Fruit fly (Drosophila melanogaster) whole organism, embryonic: Measurements from ENCODE around the gene eIF2Bepsilon.

Experiments
- Atf6 ChIP-seq: fragments of 200-800 bp; sonication (Bioruptor generic); IDR thresholded peaks from 2 replicates; pipeline ENCODE4 v1.3.6; 2022; ENCODE audit warnings: missing biosample characterization, missing genetic modification characterization
- CG10543 ChIP-seq: fragments of 200-800 bp; sonication (Bioruptor generic); optimal IDR thresholded peaks from 3 replicates; lab custom pipeline; 2017; ENCODE audit warnings: missing biosample characterization, mild to moderate bottlenecking, missing genetic modification characterization, moderate library complexity
- CG10654 ChIP-seq: fragments of 200-800 bp; sonication (Bioruptor generic); optimal IDR thresholded peaks from 2 replicates; lab custom pipeline; 2016; ENCODE audit warnings: missing biosample characterization, missing genetic modification characterization
- CG11085 ChIP-seq: fragments of 200-800 bp; sonication (Bioruptor generic); IDR thresholded peaks from 2 replicates; pipeline ENCODE4 v1.3.6; 2022; ENCODE audit warnings: missing biosample characterization, missing genetic modification characterization
- CG11560 ChIP-seq: fragments of 200-800 bp; sonication (Bioruptor generic); IDR thresholded peaks from 3 replicates; pipeline ENCODE4 v1.3.6; 2022; ENCODE audit warnings: missing biosample characterization, missing genetic modification characterization
- CG11696 ChIP-seq: fragments of 200-800 bp; sonication (Bioruptor generic); IDR thresholded peaks from 2 replicates; pipeline ENCODE4 v1.3.6; 2022; ENCODE audit warnings: missing biosample characterization, missing genetic modification characterization
- CG12155 ChIP-seq: fragments of 200-800 bp; sonication (Bioruptor generic); optimal IDR thresholded peaks from 3 replicates; lab custom pipeline; 2016; ENCODE audit warnings: missing biosample characterization, missing genetic modification characterization
- CG1233 ChIP-seq: fragments of 200-800 bp; sonication (Bioruptor generic); optimal IDR thresholded peaks from 4 replicates; lab custom pipeline; 2018; ENCODE audit warnings: missing biosample characterization, mild to moderate bottlenecking, missing genetic modification characterization
- CG13624 ChIP-seq: fragments of 200-800 bp; sonication (Bioruptor generic); optimal IDR thresholded peaks from 2 replicates; lab custom pipeline; 2016; ENCODE audit warnings: missing biosample characterization, missing genetic modification characterization
- CG1529 ChIP-seq: fragments of 200-800 bp; sonication (Bioruptor generic); optimal IDR thresholded peaks from 3 replicates; lab custom pipeline; 2018; ENCODE audit warnings: missing biosample characterization, missing genetic modification characterization
- CG15696 ChIP-seq: fragments of 200-800 bp; sonication (Bioruptor generic); optimal IDR thresholded peaks from 2 replicates; lab custom pipeline; 2019; ENCODE audit warnings: missing biosample characterization, mild to moderate bottlenecking, missing genetic modification characterization, moderate library complexity
- CG1647 ChIP-seq: fragments of 200-800 bp; sonication (Bioruptor generic); optimal IDR thresholded peaks from 3 replicates; lab custom pipeline; 2016; ENCODE audit warnings: missing biosample characterization, missing genetic modification characterization
- CG1792 ChIP-seq: fragments of 200-800 bp; sonication (Bioruptor generic); optimal IDR thresholded peaks from 2 replicates; lab custom pipeline; 2016; ENCODE audit warnings: missing biosample characterization, missing genetic modification characterization
- CG3065 ChIP-seq: fragments of 200-800 bp; sonication (Bioruptor generic); optimal IDR thresholded peaks from 2 replicates; lab custom pipeline; 2016; ENCODE audit warnings: missing biosample characterization, missing genetic modification characterization
- CG31365 ChIP-seq: fragments of 200-800 bp; sonication (Bioruptor generic); optimal IDR thresholded peaks from 2 replicates; lab custom pipeline; 2018; ENCODE audit warnings: missing biosample characterization, mild to moderate bottlenecking, missing genetic modification characterization
- CG32532 ChIP-seq: fragments of 200-800 bp; sonication (Bioruptor generic); IDR thresholded peaks from 2 replicates; pipeline ENCODE4 v1.3.6; 2022; ENCODE audit warnings: missing biosample characterization, missing genetic modification characterization
- CG33213 ChIP-seq: fragments of 200-800 bp; sonication (Bioruptor generic); optimal IDR thresholded peaks from 3 replicates; lab custom pipeline; 2016; ENCODE audit warnings: missing biosample characterization, missing genetic modification characterization
- CG5953 ChIP-seq: fragments of 200-800 bp; sonication (Bioruptor generic); IDR thresholded peaks from 2 replicates; pipeline ENCODE4 v1.3.6; 2022; ENCODE audit warnings: missing biosample characterization, missing genetic modification characterization
- CG6175 ChIP-seq: fragments of 200-800 bp; sonication (Bioruptor generic); IDR thresholded peaks from 3 replicates; pipeline ENCODE4 v1.3.6; 2022; ENCODE audit warnings: missing biosample characterization, missing genetic modification characterization
- CG7987 ChIP-seq: fragments of 200-800 bp; sonication (Bioruptor generic); optimal IDR thresholded peaks from 2 replicates; lab custom pipeline; 2018; ENCODE audit warnings: missing biosample characterization, mild to moderate bottlenecking, missing genetic modification characterization, moderate library complexity
- CG9817 ChIP-seq: fragments of 200-800 bp; sonication (Bioruptor generic); optimal IDR thresholded peaks from 2 replicates; lab custom pipeline; 2018; ENCODE audit warnings: missing biosample characterization, mild to moderate bottlenecking, missing genetic modification characterization, moderate library complexity
- Dref ChIP-seq: fragments of 200-800 bp; sonication (Bioruptor generic); IDR thresholded peaks from 2 replicates; pipeline ENCODE4 v1.3.6; 2022; ENCODE audit warnings: missing biosample characterization, missing genetic modification characterization
- E2f2 ChIP-seq: fragments of 200-800 bp; sonication (Bioruptor generic); IDR thresholded peaks from 2 replicates; pipeline ENCODE4 v1.3.6; 2022; ENCODE audit warnings: missing biosample characterization, missing genetic modification characterization
- H15 ChIP-seq: fragments of 200-800 bp; sonication (Bioruptor generic); IDR thresholded peaks from 3 replicates; pipeline ENCODE4 v1.3.6; 2022; ENCODE audit warnings: missing biosample characterization, missing genetic modification characterization
- HLHmδ ChIP-seq: fragments of 200-800 bp; sonication (Bioruptor generic); optimal IDR thresholded peaks from 2 replicates; lab custom pipeline; 2018; ENCODE audit warnings: missing biosample characterization, mild to moderate bottlenecking, missing genetic modification characterization, moderate library complexity
- HmgD ChIP-seq: fragments of 200-800 bp; sonication (Bioruptor generic); optimal IDR thresholded peaks from 3 replicates; lab custom pipeline; 2016; ENCODE audit warnings: missing biosample characterization, missing genetic modification characterization
- Hmr ChIP-seq: fragments of 200-800 bp; sonication (Bioruptor generic); optimal IDR thresholded peaks from 3 replicates; lab custom pipeline; 2017; ENCODE audit warnings: mild to moderate bottlenecking, missing biosample characterization, missing genetic modification reagents, missing genetic modification characterization
- Mes4 ChIP-seq: fragments of 200-800 bp; sonication (Bioruptor generic); optimal IDR thresholded peaks from 2 replicates; lab custom pipeline; 2016; ENCODE audit warnings: missing biosample characterization, missing genetic modification characterization
- Neu2 ChIP-seq: fragments of 200-800 bp; sonication (Bioruptor generic); optimal IDR thresholded peaks from 3 replicates; lab custom pipeline; 2016; ENCODE audit warnings: missing biosample characterization, missing genetic modification characterization, borderline replicate concordance
- Opbp ChIP-seq: fragments of 200-800 bp; sonication (Bioruptor generic); IDR thresholded peaks from 3 replicates; pipeline ENCODE4 v1.3.6; 2022; ENCODE audit warnings: missing biosample characterization, missing genetic modification characterization; ENCODE audit not compliant: partially characterized antibody
- Rfx ChIP-seq: fragments of 200-800 bp; sonication (Bioruptor generic); IDR thresholded peaks from 2 replicates; pipeline ENCODE4 v1.3.6; 2022; ENCODE audit warnings: missing biosample characterization, missing genetic modification characterization
- Sry-δ ChIP-seq: fragments of 200-800 bp; sonication (Bioruptor generic); optimal IDR thresholded peaks from 2 replicates; lab custom pipeline; 2016; ENCODE audit warnings: missing biosample characterization, missing genetic modification characterization
- Usf ChIP-seq: fragments of 200-800 bp; sonication (Bioruptor generic); optimal IDR thresholded peaks from 2 replicates; lab custom pipeline; 2017; ENCODE audit warnings: missing genotype, missing biosample characterization, missing genetic modification characterization
- ara ChIP-seq: fragments of 200-800 bp; sonication (Bioruptor generic); IDR thresholded peaks from 2 replicates; pipeline ENCODE4 v1.3.6; 2022; ENCODE audit warnings: missing biosample characterization, missing genetic modification characterization
- dan ChIP-seq: fragments of 200-800 bp; sonication (Bioruptor generic); IDR thresholded peaks from 2 replicates; pipeline ENCODE4 v1.3.6; 2022; ENCODE audit warnings: missing biosample characterization, missing genetic modification characterization
- dmrt11E ChIP-seq: fragments of 200-800 bp; sonication (Bioruptor generic); optimal IDR thresholded peaks from 3 replicates; lab custom pipeline; 2018; ENCODE audit warnings: missing biosample characterization, mild to moderate bottlenecking, missing genetic modification characterization, moderate library complexity
- fd64A ChIP-seq: fragments of 200-800 bp; sonication (Bioruptor generic); optimal IDR thresholded peaks from 3 replicates; lab custom pipeline; 2018; ENCODE audit warnings: missing biosample characterization, mild to moderate bottlenecking, missing genetic modification characterization
- fu2 ChIP-seq: fragments of 200-800 bp; sonication (Bioruptor generic); optimal IDR thresholded peaks from 2 replicates; lab custom pipeline; 2016; ENCODE audit warnings: missing biosample characterization, missing genetic modification characterization
- gsb-n ChIP-seq: fragments of 200-800 bp; sonication (Bioruptor generic); optimal IDR thresholded peaks from 3 replicates; lab custom pipeline; 2018; ENCODE audit warnings: missing biosample characterization, mild to moderate bottlenecking, missing genetic modification characterization
- her ChIP-seq: fragments of 200-800 bp; sonication (Bioruptor generic); optimal IDR thresholded peaks from 2 replicates; lab custom pipeline; 2016; ENCODE audit warnings: missing biosample characterization, missing genetic modification characterization
- jumu ChIP-seq: fragments of 200-800 bp; sonication (Bioruptor generic); optimal IDR thresholded peaks from 3 replicates; lab custom pipeline; 2016; ENCODE audit warnings: missing biosample characterization, missing genetic modification characterization
- ken ChIP-seq: fragments of 200-800 bp; sonication (Bioruptor generic); IDR thresholded peaks from 3 replicates; pipeline ENCODE4 v1.3.6; 2022; ENCODE audit warnings: missing biosample characterization, missing genetic modification characterization
- lbe ChIP-seq: fragments of 200-800 bp; sonication (Bioruptor generic); optimal IDR thresholded peaks from 2 replicates; lab custom pipeline; 2016; ENCODE audit warnings: missing biosample characterization, mild to moderate bottlenecking, missing genetic modification characterization
- lilli ChIP-seq: fragments of 200-800 bp; sonication (Bioruptor generic); optimal IDR thresholded peaks from 3 replicates; lab custom pipeline; 2016; ENCODE audit warnings: missing biosample characterization, missing genetic modification characterization
- oc ChIP-seq: fragments of 200-800 bp; sonication (Bioruptor generic); optimal IDR thresholded peaks from 2 replicates; lab custom pipeline; 2018; ENCODE audit warnings: missing biosample characterization, mild to moderate bottlenecking, missing genetic modification characterization, moderate library complexity
- org-1 ChIP-seq: fragments of 200-800 bp; sonication (Bioruptor generic); optimal IDR thresholded peaks from 2 replicates; lab custom pipeline; 2017; ENCODE audit warnings: missing biosample characterization, missing genetic modification characterization
- pb ChIP-seq: fragments of 200-800 bp; sonication (Bioruptor generic); optimal IDR thresholded peaks from 3 replicates; lab custom pipeline; 2016; ENCODE audit warnings: missing biosample characterization, missing genetic modification characterization
- pnt ChIP-seq: fragments of 200-800 bp; sonication (Bioruptor generic); optimal IDR thresholded peaks from 3 replicates; lab custom pipeline; 2016; ENCODE audit warnings: missing biosample characterization, missing genetic modification characterization
- pum ChIP-seq: fragments of 200-800 bp; sonication (Bioruptor generic); optimal IDR thresholded peaks from 2 replicates; lab custom pipeline; 2016; ENCODE audit warnings: missing biosample characterization, missing genetic modification characterization
- pzg ChIP-seq: fragments of 200-800 bp; sonication (Bioruptor generic); optimal IDR thresholded peaks from 3 replicates; lab custom pipeline; 2018; ENCODE audit warnings: missing biosample characterization, mild to moderate bottlenecking, missing genetic modification characterization, moderate library complexity
- ro ChIP-seq: fragments of 200-800 bp; sonication (Bioruptor generic); IDR thresholded peaks from 2 replicates; pipeline ENCODE4 v1.3.6; 2022; ENCODE audit warnings: missing biosample characterization, missing genetic modification characterization
- so ChIP-seq: fragments of 200-800 bp; sonication (Bioruptor generic); IDR thresholded peaks from 3 replicates; pipeline ENCODE4 v1.3.6; 2022; ENCODE audit warnings: missing biosample characterization, missing genetic modification characterization

eIF2Bepsilon gene

DNA sequence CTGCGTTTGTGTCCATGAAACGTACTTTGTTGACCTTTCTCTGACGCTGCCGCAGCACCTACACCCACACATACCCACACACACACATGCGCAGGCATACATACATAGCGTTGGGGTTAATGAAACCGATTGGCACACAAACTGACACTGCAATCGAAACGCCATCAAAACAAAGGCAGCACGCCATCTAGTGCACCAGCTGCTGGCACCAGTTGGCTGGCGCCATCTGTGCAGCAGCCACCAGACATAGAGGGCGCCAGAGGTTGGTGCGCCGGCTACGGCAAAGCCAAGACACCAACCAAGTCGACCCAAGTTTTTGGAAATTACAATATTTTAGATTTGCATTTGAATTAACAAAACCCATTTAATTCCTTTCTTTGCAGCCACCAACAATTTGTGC is 30.2 kb upstream of the eIF2Bepsilon start (continued):
- TF ChIP-seq CG11085 (GFP tag; lab: Robert Waterston, UW) (peak; percentile 78), dan (0 out of 2 replicates have a peak, but pooled peaks have one; percentile 31), CG33213 (GFP tag; lab: Kevin White, UChicago) (peak; percentile 82), HmgD (GFP tag; lab: Kevin White, UChicago) (peak; percentile 90), Usf (GFP tag; lab: Kevin White, UChicago) (peak; percentile 38), Mes4 (GFP tag; lab: Kevin White, UChicago) (peak; percentile 32), pum (peak; percentile 89), her (GFP tag; lab: Kevin White, UChicago) (peak; percentile 66), ara (GFP tag; lab: Robert Waterston, UW) (no peak), fu2 (GFP tag; lab: Kevin White, UChicago) (peak; percentile 40), gsb-n (no peak), CG1792 (GFP tag; lab: Kevin White, UChicago) (peak; percentile 56), pnt (peak; percentile 86), jumu (GFP tag; lab: Kevin White, UChicago) (peak; percentile 86), org-1 (GFP tag; lab: Kevin White, UChicago) (no peak), Neu2 (GFP tag; lab: Kevin White, UChicago) (no peak), ro (GFP tag; lab: Robert Waterston, UW) (peak; percentile 45; the same call in 1 of the 2 replicates), Sry-δ (GFP tag; lab: Kevin White, UChicago) (peak; percentile 66), CG12155 (GFP tag; lab: Kevin White, UChicago) (peak; percentile 17), CG13624 (GFP tag; lab: Kevin White, UChicago) (peak; percentile 65), CG1647 (GFP tag; lab: Kevin White, UChicago) (peak; percentile 57), lbe (GFP tag; lab: Kevin White, UChicago) (no peak), CG10543 (GFP tag; lab: Kevin White, UChicago) (no peak), HLHmδ (GFP tag; lab: Kevin White, UChicago) (peak; percentile 15), CG6175 (GFP tag; lab: Robert Waterston, UW) (peak; percentile 44; the same call in 1 of the 3 replicates), Atf6 (no peak), CG9817 (tag; lab: Kevin White, UChicago) (peak; percentile 65), CG5953 (GFP tag; lab: Robert Waterston, UW) (peak; percentile 38; the same call in 1 of the 2 replicates), so (GFP tag; lab: Robert Waterston, UW) (0 out of 3 replicates have a peak, but pooled peaks have one; percentile 21), H15 (GFP tag; lab: Robert Waterston, UW) (peak; percentile 68; the same call in 2 of the 3 replicates), lilli (GFP tag; lab: Kevin White, UChicago) (peak; percentile 64), Opbp (peak; percentile 74; the same call in 2 of the 3 replicates), CG32532 (GFP tag; lab: Robert Waterston, UW) (peak; percentile 90), E2f2 (GFP tag; lab: Robert Waterston, UW) (0 out of 2 replicates have a peak, but pooled peaks have one; percentile 12), CG7987 (GFP tag; lab: Kevin White, UChicago) (peak; percentile 68), CG31365 (peak; percentile 38), fd64A (GFP tag; lab: Kevin White, UChicago) (no peak), CG10654 (peak; percentile 30), ken (peak; percentile 86), CG1529 (no peak), oc (no peak), pb (GFP tag; lab: Kevin White, UChicago) (peak; percentile 41), Rfx (GFP tag; lab: Robert Waterston, UW) (peak; percentile 93), CG15696 (tag; lab: Kevin White, UChicago) (peak; percentile 83), CG11560 (tag; lab: Robert Waterston, UW) (peak; percentile 84), Hmr (GFP tag; lab: Kevin White, UChicago) (peak; percentile 66), Dref (GFP tag; lab: Robert Waterston, UW) (peak; percentile 51), pzg (GFP tag; lab: Kevin White, UChicago) (peak; percentile 37), CG1233 (no peak), dmrt11E (tag; lab: Kevin White, UChicago) (peak; percentile 29), CG11696 (GFP tag; lab: Robert Waterston, UW) (no peak), CG3065 (GFP tag; lab: Kevin White, UChicago) (peak; percentile 15)
